Worm (Caenorhabditis elegans): ENCODE results near the gene irld-67.

irld-67 gene

ce11 chrII:2920234-2920633 lies 14.0 kb downstream of the irld-67 start:
- TF ChIP-seq C06A6.2 (GFP tag; conservative IDR thresholded peaks at IDR 0.05) (no peak), cebp-1 (GFP tag; IDR thresholded peaks at IDR 0.05) (no peak), cebp-1 (tag; optimal IDR thresholded peaks at IDR 0.05) (no peak), pbrm-1 (GFP tag; IDR thresholded peaks at IDR 0.05) (no peak), ceh-79 (tag; optimal IDR thresholded peaks at IDR 0.05) (no peak), F49E8.2 (tag; optimal IDR thresholded peaks at IDR 0.05; ENCODE audit: insufficient read depth) (no peak), F57C9.4 (tag; optimal IDR thresholded peaks at IDR 0.05) (no peak), ztf-3 (GFP tag; optimal IDR thresholded peaks at IDR 0.05) (no peak), dpff-1 (tag; optimal IDR thresholded peaks at IDR 0.05) (no peak), him-1 (tag; optimal IDR thresholded peaks at IDR 0.05) (no peak), ekl-4 (GFP tag; IDR thresholded peaks at IDR 0.05) (no peak), mcd-1 (GFP tag; IDR thresholded peaks at IDR 0.05) (peak; percentile 5; the same call in 1 of the 2 replicates), attf-6 (GFP tag; IDR thresholded peaks at IDR 0.05) (no peak), zfh-2 (GFP tag; conservative IDR thresholded peaks at IDR 0.05) (peak; percentile 69), efl-1 (GFP tag; optimal IDR thresholded peaks at IDR 0.05) (no peak), Y53G8AR.9 (GFP tag; conservative IDR thresholded peaks at IDR 0.05) (no peak), rcor-1 (GFP tag; IDR thresholded peaks at IDR 0.05) (no peak), rpc-1 (optimal IDR thresholded peaks at IDR 0.05) (no peak), rpc-1 (tag; optimal IDR thresholded peaks at IDR 0.05) (no peak), B0035.1 (tag; optimal IDR thresholded peaks at IDR 0.05) (no peak), athp-1 (tag; optimal IDR thresholded peaks at IDR 0.05) (no peak), hmg-1.2 (GFP tag; IDR thresholded peaks at IDR 0.05) (no peak), ztf-28 (GFP tag; IDR thresholded peaks at IDR 0.05) (no peak), egrh-3 (GFP tag; IDR thresholded peaks at IDR 0.05) (peak; percentile 77; the same call in 1 of the 2 replicates), mxl-1 (tag; optimal IDR thresholded peaks at IDR 0.05) (no peak), hrde-1 (tag; optimal IDR thresholded peaks at IDR 0.05; ENCODE audit: borderline replicate concordance) (no peak), aptf-3 (GFP tag; IDR thresholded peaks at IDR 0.05) (no peak)

- TF ChIP-seq madf-8 (GFP tag; conservative IDR thresholded peaks at IDR 0.05) (peak; percentile 80), zim-3 (tag; optimal IDR thresholded peaks at IDR 0.05) (no peak), unc-130 (GFP tag; optimal IDR thresholded peaks at IDR 0.05) (peak; percentile 45), B0336.3 (GFP tag; IDR thresholded peaks at IDR 0.05) (peak; percentile 57; the same call in 1 of the 2 replicates), D2030.7 (GFP tag; IDR thresholded peaks at IDR 0.05) (peak; percentile 86), tbx-9 (tag; optimal IDR thresholded peaks at IDR 0.05; ENCODE audit: borderline replicate concordance) (no peak), nfya-1 (tag; optimal IDR thresholded peaks at IDR 0.05; ENCODE audit: borderline replicate concordance, insufficient read depth) (no peak), rec-8 (tag; optimal IDR thresholded peaks at IDR 0.05) (no peak), nhr-179 (tag; optimal IDR thresholded peaks at IDR 0.05) (no peak), snpc-1.1 (tag; optimal IDR thresholded peaks at IDR 0.05; ENCODE audit: insufficient read depth) (peak; percentile 4), let-607 (tag; optimal IDR thresholded peaks at IDR 0.05) (no peak), lin-26 (GFP tag; IDR thresholded peaks at IDR 0.05) (no peak), madf-6 (GFP tag; IDR thresholded peaks at IDR 0.05) (peak; percentile 93), nfya-2 (GFP tag; IDR thresholded peaks at IDR 0.05) (no peak), F39B2.1 (GFP tag; IDR thresholded peaks at IDR 0.05) (no peak), ztf-3 (GFP tag; optimal IDR thresholded peaks at IDR 0.05) (no peak), xnd-1 (tag; optimal IDR thresholded peaks at IDR 0.05) (peak; percentile 98), snpc-1.3 (tag; optimal IDR thresholded peaks at IDR 0.05; ENCODE audit: insufficient read depth) (peak; percentile 5), hsf-1 (GFP tag; IDR thresholded peaks at IDR 0.05) (no peak), hmg-1.2 (GFP tag; IDR thresholded peaks at IDR 0.05) (peak; percentile 25; the same call in 1 of the 2 replicates), F49E8.2 (tag; optimal IDR thresholded peaks at IDR 0.05; ENCODE audit: insufficient read depth) (no peak), tbp1 (GFP tag; optimal IDR thresholded peaks at IDR 0.05) (peak; percentile 28), efl-1 (GFP tag; optimal IDR thresholded peaks at IDR 0.05) (peak; percentile 87)
Observed at ce11 chrII:2919074-2919857, 15.0 kb downstream of the irld-67 start, which contains the start of the genes ncap-1 and Y110A2AR.1. Gene ncap-1, minus strand, starts transcription at chrII:2919314. Gene Y110A2AR.1, plus strand, starts transcription at chrII:2919710.

Measured in whole organism, young adult.